Fruit fly (Drosophila melanogaster) whole organism: Measurements from ENCODE around the gene CG6015.

ENCODE experiments used
- CG8478 ChIP-seq: fragments of >200 bp; optimal IDR thresholded peaks from 2 replicates; lab custom pipeline; 2018; ENCODE audit warnings: inconsistent platforms
- Dll ChIP-seq: fragments of >200 bp; optimal IDR thresholded peaks from 2 replicates; lab custom pipeline; 2017
- EcR ChIP-seq, 2 experiments: fragments of >200 bp; optimal IDR thresholded peaks; 2 replicates each; lab custom pipeline; 2017; ENCODE audit warnings: missing biosample characterization in 2 of 2, missing genetic modification characterization in 2 of 2, missing genetic modification reagents in 2 of 2
- pan ChIP-seq: fragments of >200 bp; optimal IDR thresholded peaks from 2 replicates; lab custom pipeline; 2017
- psq ChIP-seq: fragments of >200 bp; optimal IDR thresholded peaks from 2 replicates; lab custom pipeline; 2017
- usp ChIP-seq: fragments of >200 bp; optimal IDR thresholded peaks from 2 replicates; lab custom pipeline; 2017; ENCODE audit warnings: missing biosample characterization, missing genetic modification characterization, mixed read lengths

The CG6015 gene

dm6 chr3R:22034160-22034742 lies at the start of gene CG6015, which contains the start of the genes CG45099, pit and Fadd:
TSS of gene CG6015 (minus strand) at chr3R:22034286.
TSS of gene CG45099 (minus strand) at chr3R:22034286.
TSS of gene pit (plus strand) at chr3R:22034298.
TSS of gene Fadd (plus strand) at chr3R:22034455.
- TF ChIP-seq pan (lab: Kevin White, UChicago) (no peak), Dll (lab: Kevin White, UChicago) (no peak), psq (lab: Kevin White, UChicago) (no peak), CG8478 (lab: Kevin White, UChicago) (no peak), EcR (GFP tag; optimal IDR thresholded peaks at IDR 0.05; lab: Kevin White, UChicago) (no peak), usp (GFP tag; lab: Kevin White, UChicago) (no peak)

- TF ChIP-seq CG8478 (lab: Kevin White, UChicago) = no peak
Observed at dm6 chr3R:22080161-22080560, 46.1 kb upstream of the CG6015 start, which contains the start of gene CG13408. TSS of gene CG13408 (plus strand) at chr3R:22080382.

dm6 chr3R:22072553-22072952 lies 38.5 kb upstream of the CG6015 start:
- TF ChIP-seq usp (GFP tag; lab: Kevin White, UChicago) (no peak), psq (lab: Kevin White, UChicago) (no peak), EcR (GFP tag; optimal IDR thresholded peaks at IDR 0.05; lab: Kevin White, UChicago) (no peak), CG8478 (lab: Kevin White, UChicago) (no peak), pan (lab: Kevin White, UChicago) (no peak), Dll (lab: Kevin White, UChicago) (no peak)

dm6 chr3R:22071628-22072027 lies 37.5 kb upstream of the CG6015 start:
- TF ChIP-seq usp (GFP tag; lab: Kevin White, UChicago) (no peak), Dll (lab: Kevin White, UChicago) (no peak), CG8478 (lab: Kevin White, UChicago) (no peak), pan (lab: Kevin White, UChicago) (no peak), psq (lab: Kevin White, UChicago) (no peak), EcR (GFP tag; optimal IDR thresholded peaks at IDR 0.05; lab: Kevin White, UChicago) (no peak)

- TF ChIP-seq pan (lab: Kevin White, UChicago) = no peak
- no peak for TF ChIP-seq EcR (GFP tag; optimal IDR thresholded peaks at IDR 0.05; lab: Kevin White, UChicago)
- no peak for TF ChIP-seq psq (lab: Kevin White, UChicago)
- TF ChIP-seq Dll (lab: Kevin White, UChicago) = no peak
- no peak for TF ChIP-seq usp (GFP tag; lab: Kevin White, UChicago)
- no peak for TF ChIP-seq CG8478 (lab: Kevin White, UChicago)
Observed at dm6 chr3R:22067235-22067634, 33.1 kb upstream of the CG6015 start.

dm6 chr3R:22066440-22066839 lies 32.4 kb upstream of the CG6015 start:
- TF ChIP-seq CG8478 (lab: Kevin White, UChicago) (no peak), pan (lab: Kevin White, UChicago) (no peak), psq (lab: Kevin White, UChicago) (no peak), EcR (GFP tag; optimal IDR thresholded peaks at IDR 0.05; lab: Kevin White, UChicago) (no peak), usp (GFP tag; lab: Kevin White, UChicago) (no peak), Dll (lab: Kevin White, UChicago) (no peak)

dm6 chr3R:22057083-22057482 lies 23.0 kb upstream of the CG6015 start:
- TF ChIP-seq Dll (lab: Kevin White, UChicago) (no peak), CG8478 (lab: Kevin White, UChicago) (no peak), pan (lab: Kevin White, UChicago) (no peak), psq (lab: Kevin White, UChicago) (no peak), usp (GFP tag; lab: Kevin White, UChicago) (no peak), EcR (GFP tag; optimal IDR thresholded peaks at IDR 0.05; lab: Kevin White, UChicago) (no peak)

- TF ChIP-seq Dll (lab: Kevin White, UChicago) = no peak
- TF ChIP-seq EcR (GFP tag; optimal IDR thresholded peaks at IDR 0.05; lab: Kevin White, UChicago) = no peak
- TF ChIP-seq CG8478 (lab: Kevin White, UChicago) = no peak
- no peak for TF ChIP-seq usp (GFP tag; lab: Kevin White, UChicago)
- no peak for TF ChIP-seq pan (lab: Kevin White, UChicago)
- TF ChIP-seq psq (lab: Kevin White, UChicago) = no peak
Observed at dm6 chr3R:22053740-22054139, 19.7 kb upstream of the CG6015 start.

- TF ChIP-seq psq (lab: Kevin White, UChicago) = no peak
- no peak for TF ChIP-seq pan (lab: Kevin White, UChicago)
- TF ChIP-seq CG8478 (lab: Kevin White, UChicago) = no peak
- no peak for TF ChIP-seq Dll (lab: Kevin White, UChicago)
- no peak for TF ChIP-seq usp (GFP tag; lab: Kevin White, UChicago)
- TF ChIP-seq EcR (GFP tag; optimal IDR thresholded peaks at IDR 0.05; lab: Kevin White, UChicago) = no peak
Observed at dm6 chr3R:22053202-22053601, 19.1 kb upstream of the CG6015 start.

dm6 chr3R:22052235-22052634 lies 18.1 kb upstream of the CG6015 start:
- TF ChIP-seq EcR (GFP tag; optimal IDR thresholded peaks at IDR 0.05; lab: Kevin White, UChicago) (no peak), pan (lab: Kevin White, UChicago) (no peak), psq (lab: Kevin White, UChicago) (no peak), usp (GFP tag; lab: Kevin White, UChicago) (no peak), CG8478 (lab: Kevin White, UChicago) (no peak), Dll (lab: Kevin White, UChicago) (no peak)

dm6 chr3R:22049134-22049796 lies 15.2 kb upstream of the CG6015 start:
- TF ChIP-seq psq (lab: Kevin White, UChicago) (no peak), CG8478 (lab: Kevin White, UChicago) (no peak), pan (lab: Kevin White, UChicago) (no peak), EcR (GFP tag; optimal IDR thresholded peaks at IDR 0.05; lab: Kevin White, UChicago) (no peak), Dll (lab: Kevin White, UChicago) (no peak), usp (GFP tag; lab: Kevin White, UChicago) (no peak)
